Worm (Caenorhabditis elegans): ENCODE data around the gene gmps-1.

The gmps-1 gene

DNA sequence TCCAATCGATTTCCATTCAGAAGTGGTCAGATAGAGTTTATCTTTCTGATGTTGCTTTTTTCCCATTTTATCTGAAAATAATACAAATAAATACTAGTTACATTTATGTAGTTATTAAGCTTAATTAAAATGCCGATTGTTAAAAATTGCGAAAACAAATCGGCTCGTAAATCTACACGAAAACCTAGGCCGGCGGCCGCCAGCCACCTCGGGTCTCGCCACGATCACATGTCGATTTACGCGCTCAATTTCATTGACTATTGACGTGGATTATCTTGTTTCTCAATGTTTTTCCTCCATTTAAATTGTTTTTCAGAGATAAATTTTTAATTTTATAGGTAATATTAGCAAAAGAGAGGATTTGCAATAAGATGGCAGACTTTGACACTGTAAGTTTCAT, 4.0 kb upstream of the gmps-1 start, which contains the start of the genes cyn-4 and copz-1 (continued):
- TF ChIP-seq lsy-27 (tag; optimal IDR thresholded peaks at IDR 0.05; ENCODE audit: borderline replicate concordance, insufficient read depth) (no peak), sptf-2 (GFP tag; optimal IDR thresholded peaks at IDR 0.05) (no peak), K12H6.12 (tag; optimal IDR thresholded peaks at IDR 0.05) (peak; percentile 47), lin-26 (GFP tag; IDR thresholded peaks at IDR 0.05) (no peak), egl-18 (GFP tag; IDR thresholded peaks at IDR 0.05) (no peak), atf-7 (tag; optimal IDR thresholded peaks at IDR 0.05) (no peak), F55B11.4 (tag; optimal IDR thresholded peaks at IDR 0.05; ENCODE audit: borderline replicate concordance, insufficient read depth) (no peak), cebp-2 (GFP tag; IDR thresholded peaks at IDR 0.05) (no peak), attf-6 (GFP tag; IDR thresholded peaks at IDR 0.05) (no peak), akir-1 (GFP tag; optimal IDR thresholded peaks at IDR 0.05) (no peak), nfya-1 (tag; optimal IDR thresholded peaks at IDR 0.05; ENCODE audit: borderline replicate concordance, insufficient read depth) (no peak), pha-4 (tag; optimal IDR thresholded peaks at IDR 0.05) (peak; percentile 5), lsl-1 (GFP tag; optimal IDR thresholded peaks at IDR 0.05) (peak; percentile 70), chd-7 (tag; optimal IDR thresholded peaks at IDR 0.05) (no peak), sea-2 (GFP tag; IDR thresholded peaks at IDR 0.05) (no peak), ets-4 (GFP tag; optimal IDR thresholded peaks at IDR 0.05) (no peak), bed-1 (GFP tag; IDR thresholded peaks at IDR 0.05) (no peak), F37B4.10 (GFP tag; IDR thresholded peaks at IDR 0.05) (no peak), ztf-25 (GFP tag; IDR thresholded peaks at IDR 0.05) (no peak), nhr-179 (tag; optimal IDR thresholded peaks at IDR 0.05) (no peak), let-526 (GFP tag; IDR thresholded peaks at IDR 0.05) (0 out of 2 replicates have a peak, but pooled peaks have one; percentile 64), snpc-3.4 (tag; optimal IDR thresholded peaks at IDR 0.05) (peak; percentile 61), mcd-1 (GFP tag; IDR thresholded peaks at IDR 0.05) (peak; percentile 67), Y53F4B.3 (GFP tag; IDR thresholded peaks at IDR 0.05) (no peak), attf-3 (GFP tag; conservative IDR thresholded peaks at IDR 0.05) (0 out of 2 replicates have a peak, but pooled peaks have one; percentile 47), nfyb-1 (GFP tag; IDR thresholded peaks at IDR 0.05) (no peak; the same call in 1 of the 2 replicates), die-1 (tag; optimal IDR thresholded peaks at IDR 0.05) (no peak), hrde-1 (tag; optimal IDR thresholded peaks at IDR 0.05; ENCODE audit: borderline replicate concordance) (no peak), F57C9.4 (tag; optimal IDR thresholded peaks at IDR 0.05) (no peak), nhr-90 (tag; optimal IDR thresholded peaks at IDR 0.05) (no peak), xnd-1 (tag; optimal IDR thresholded peaks at IDR 0.05) (peak; percentile 34), snpc-4 (GFP tag; optimal IDR thresholded peaks at IDR 0.05) (peak; percentile 13), snpc-4 (tag; optimal IDR thresholded peaks at IDR 0.05) (peak in 3 of 4 experiments; percentile 24 to 51 (median 47)), tlf-1 (GFP tag; optimal IDR thresholded peaks at IDR 0.05) (no peak)

ce11 chrII:10870698-10871097, 2.2 kb upstream of the gmps-1 start:
- TF ChIP-seq egrh-3 (GFP tag; IDR thresholded peaks at IDR 0.05): no peak
- TF ChIP-seq Y67H2A.10 (GFP tag; conservative IDR thresholded peaks at IDR 0.05): no peak
- no peak for TF ChIP-seq dox-1 (GFP tag; IDR thresholded peaks at IDR 0.05)
- TF ChIP-seq unc-62 (GFP tag; optimal IDR thresholded peaks at IDR 0.05): no peak
- no peak for TF ChIP-seq F55B11.4 (tag; optimal IDR thresholded peaks at IDR 0.05; ENCODE audit: borderline replicate concordance, insufficient read depth)
- TF ChIP-seq ets-4 (GFP tag; optimal IDR thresholded peaks at IDR 0.05): no peak
- TF ChIP-seq mes-4 (tag; optimal IDR thresholded peaks at IDR 0.05): no peak
- no peak for TF ChIP-seq Y79H2A.3 (GFP tag; conservative IDR thresholded peaks at IDR 0.05)
- no peak for TF ChIP-seq F52B5.7 (tag; optimal IDR thresholded peaks at IDR 0.05)
- TF ChIP-seq xnd-1 (tag; optimal IDR thresholded peaks at IDR 0.05): no peak
- TF ChIP-seq tbp1 (GFP tag; optimal IDR thresholded peaks at IDR 0.05): no peak
- no peak for TF ChIP-seq F23B12.7 (tag; optimal IDR thresholded peaks at IDR 0.05; ENCODE audit: insufficient read depth)
- TF ChIP-seq K12H6.12 (tag; optimal IDR thresholded peaks at IDR 0.05): no peak
- 0 out of 2 replicates have a peak, but pooled peaks have one; percentile 20 for TF ChIP-seq nfyb-1 (GFP tag; IDR thresholded peaks at IDR 0.05)
- TF ChIP-seq lin-35 (GFP tag; optimal IDR thresholded peaks at IDR 0.05): no peak
- no peak for TF ChIP-seq snpc-1.3 (tag; optimal IDR thresholded peaks at IDR 0.05; ENCODE audit: insufficient read depth)
- no peak for TF ChIP-seq pbrm-1 (GFP tag; IDR thresholded peaks at IDR 0.05)
- TF ChIP-seq nhr-120 (GFP tag; IDR thresholded peaks at IDR 0.05): no peak
- TF ChIP-seq madf-6 (GFP tag; IDR thresholded peaks at IDR 0.05): peak; percentile 49; the same call in 1 of the 2 replicates
